Fruit fly (Drosophila melanogaster) whole organism, embryonic: ENCODE data around the gene udt.
A peak's percentile ranks its signal among the peaks of the same experiment; 100 is the strongest.

Experiments
- Atf-2 ChIP-seq: fragments of 200-800 bp; sonication (Bioruptor generic); optimal IDR thresholded peaks from 2 replicates; lab custom pipeline; 2016; ENCODE audit warnings: missing biosample characterization, missing genetic modification characterization
- B-H1 ChIP-seq: fragments of 200-800 bp; sonication (Bioruptor generic); IDR thresholded peaks from 3 replicates; pipeline ENCODE4 v1.3.6; 2022; ENCODE audit warnings: missing biosample characterization, missing genetic modification characterization
- CG10209 ChIP-seq: fragments of 200-800 bp; sonication (Bioruptor generic); optimal IDR thresholded peaks from 3 replicates; lab custom pipeline; 2017; ENCODE audit warnings: missing biosample characterization, mild to moderate bottlenecking, missing genetic modification characterization, missing genetic modification reagents
- CG10321 ChIP-seq: fragments of 200-800 bp; sonication (Bioruptor generic); IDR thresholded peaks from 2 replicates; pipeline ENCODE4 v1.3.6; 2022; ENCODE audit warnings: missing biosample characterization, missing genetic modification characterization
- CG12219 ChIP-seq: fragments of 200-800 bp; sonication (Bioruptor generic); optimal IDR thresholded peaks from 3 replicates; lab custom pipeline; 2018; ENCODE audit warnings: missing biosample characterization, mild to moderate bottlenecking, missing genetic modification characterization
- CG12769 ChIP-seq: fragments of 200-800 bp; sonication (Bioruptor generic); optimal IDR thresholded peaks from 2 replicates; lab custom pipeline; 2019; ENCODE audit warnings: missing biosample characterization, mild to moderate bottlenecking, missing genetic modification characterization, moderate library complexity
- CG14667 ChIP-seq: fragments of 200-800 bp; sonication (Bioruptor generic); IDR thresholded peaks from 2 replicates; pipeline ENCODE4 v1.3.6; 2022; ENCODE audit warnings: missing biosample characterization, missing genetic modification characterization
- CG16815 ChIP-seq: fragments of 200-800 bp; sonication (Bioruptor generic); optimal IDR thresholded peaks from 3 replicates; lab custom pipeline; 2017; ENCODE audit warnings: missing biosample characterization, mild to moderate bottlenecking, missing genetic modification characterization
- CG17359 ChIP-seq: fragments of 200-800 bp; sonication (Bioruptor generic); optimal IDR thresholded peaks from 3 replicates; lab custom pipeline; 2018; ENCODE audit warnings: missing biosample characterization, mild to moderate bottlenecking, missing genetic modification characterization, moderate library complexity
- CG17385 ChIP-seq: fragments of 200-800 bp; sonication (Bioruptor generic); optimal IDR thresholded peaks from 3 replicates; lab custom pipeline; 2018; ENCODE audit warnings: missing biosample characterization, mild to moderate bottlenecking, missing genetic modification characterization
- CG1832 ChIP-seq: fragments of 200-800 bp; sonication (Bioruptor generic); optimal IDR thresholded peaks from 2 replicates; lab custom pipeline; 2017; ENCODE audit warnings: missing biosample characterization, mild to moderate bottlenecking, missing genetic modification characterization, inconsistent platforms
- CG2120 ChIP-seq: fragments of 200-800 bp; sonication (Bioruptor generic); optimal IDR thresholded peaks from 3 replicates; lab custom pipeline; 2016; ENCODE audit warnings: missing biosample characterization, missing genetic modification characterization
- CG2202 ChIP-seq: fragments of 200-800 bp; sonication (Bioruptor generic); optimal IDR thresholded peaks from 2 replicates; lab custom pipeline; 2018; ENCODE audit warnings: missing biosample characterization, mild to moderate bottlenecking, missing genetic modification characterization
- CG2712 ChIP-seq: fragments of 200-800 bp; optimal IDR thresholded peaks from 3 replicates; lab custom pipeline; 2019; ENCODE audit warnings: missing biosample characterization, mild to moderate bottlenecking, missing genetic modification characterization, moderate library complexity
- CG2875 ChIP-seq: fragments of 200-800 bp; sonication (Bioruptor generic); optimal IDR thresholded peaks from 2 replicates; lab custom pipeline; 2017; ENCODE audit warnings: missing biosample characterization, mild to moderate bottlenecking, missing genetic modification characterization, missing genetic modification reagents
- CG30403 ChIP-seq: fragments of 200-800 bp; sonication (Bioruptor generic); optimal IDR thresholded peaks from 3 replicates; lab custom pipeline; 2016; ENCODE audit warnings: missing biosample characterization, missing genetic modification characterization
- CG31365 ChIP-seq: fragments of 200-800 bp; sonication (Bioruptor generic); optimal IDR thresholded peaks from 2 replicates; lab custom pipeline; 2018; ENCODE audit warnings: missing biosample characterization, mild to moderate bottlenecking, missing genetic modification characterization
- CG31441 ChIP-seq: fragments of 200-800 bp; sonication (Bioruptor generic); IDR thresholded peaks from 2 replicates; pipeline ENCODE4 v1.3.6; 2022; ENCODE audit warnings: missing biosample characterization, missing genetic modification characterization
- CG33557 ChIP-seq: fragments of 200-800 bp; sonication (Bioruptor generic); optimal IDR thresholded peaks from 2 replicates; lab custom pipeline; 2019; ENCODE audit warnings: missing biosample characterization, mild to moderate bottlenecking, missing genetic modification characterization, moderate library complexity
- CG4328 ChIP-seq: fragments of 200-800 bp; sonication (Bioruptor generic); optimal IDR thresholded peaks from 3 replicates; lab custom pipeline; 2017; ENCODE audit warnings: missing biosample characterization, missing genetic modification reagents, missing genetic modification characterization
- CG5953 ChIP-seq: fragments of 200-800 bp; sonication (Bioruptor generic); IDR thresholded peaks from 2 replicates; pipeline ENCODE4 v1.3.6; 2022; ENCODE audit warnings: missing biosample characterization, missing genetic modification characterization
- CG7372 ChIP-seq: fragments of 200-800 bp; sonication (Bioruptor generic); IDR thresholded peaks from 2 replicates; pipeline ENCODE4 v1.3.6; 2022; ENCODE audit warnings: missing biosample characterization, missing genetic modification characterization
- CG8359 ChIP-seq: fragments of 200-800 bp; sonication (Bioruptor generic); optimal IDR thresholded peaks from 2 replicates; lab custom pipeline; 2017; ENCODE audit warnings: missing biosample characterization, mild to moderate bottlenecking, missing genetic modification characterization, borderline replicate concordance
- Dfd ChIP-seq, 2 experiments: fragments of >200 bp; optimal IDR thresholded peaks; 2 replicates each; lab custom pipeline; 2017; ENCODE audit warnings: missing biosample characterization in 2 of 2, missing genetic modification characterization in 2 of 2
- Elba2 ChIP-seq: fragments of 200-800 bp; sonication (Bioruptor generic); optimal IDR thresholded peaks from 3 replicates; lab custom pipeline; 2016; ENCODE audit warnings: missing biosample characterization, missing genetic modification characterization
- Hsf ChIP-seq: fragments of 200-800 bp; sonication (Bioruptor generic); optimal IDR thresholded peaks from 3 replicates; lab custom pipeline; 2016; ENCODE audit warnings: missing biosample characterization, missing genetic modification characterization
- Mes4 ChIP-seq: fragments of 200-800 bp; sonication (Bioruptor generic); optimal IDR thresholded peaks from 2 replicates; lab custom pipeline; 2016; ENCODE audit warnings: missing biosample characterization, missing genetic modification characterization
- NK7.1 ChIP-seq: fragments of 200-800 bp; sonication (Bioruptor generic); optimal IDR thresholded peaks from 3 replicates; lab custom pipeline; 2016; ENCODE audit warnings: missing biosample characterization, missing genetic modification characterization
- NfI ChIP-seq: fragments of 200-800 bp; sonication (Bioruptor generic); optimal IDR thresholded peaks from 3 replicates; lab custom pipeline; 2018; ENCODE audit warnings: missing biosample characterization, mild to moderate bottlenecking, missing genetic modification characterization, moderate library complexity
- Optix ChIP-seq: fragments of 200-800 bp; sonication (Bioruptor generic); IDR thresholded peaks from 3 replicates; pipeline ENCODE4 v1.3.6; 2022; ENCODE audit warnings: missing biosample characterization, missing genetic modification characterization
- Pdp1 ChIP-seq, 2 experiments: fragments of 200-800 bp; sonication (Bioruptor generic); optimal IDR thresholded peaks; 3 replicates each; lab custom pipeline; 2016; ENCODE audit warnings: missing biosample characterization in 2 of 2, missing genetic modification characterization in 2 of 2, mild to moderate bottlenecking in 1 of 2, moderate library complexity in 1 of 2
- aop ChIP-seq: fragments of 200-800 bp; sonication (Bioruptor generic); IDR thresholded peaks from 2 replicates; pipeline ENCODE4 v1.3.6; 2022; ENCODE audit warnings: missing biosample characterization, missing genetic modification characterization
- bsh ChIP-seq, 2 experiments: fragments of 200-800 bp; sonication (Bioruptor generic); optimal IDR thresholded peaks; 2 replicates each; lab custom pipeline; 2017 to 2018; ENCODE audit warnings: mild to moderate bottlenecking in 2 of 2, missing biosample characterization in 2 of 2, missing genetic modification characterization in 2 of 2, moderate library complexity in 1 of 2
- caup ChIP-seq: fragments of 200-800 bp; sonication (Bioruptor generic); optimal IDR thresholded peaks from 3 replicates; lab custom pipeline; 2017; ENCODE audit warnings: missing biosample characterization, mild to moderate bottlenecking, missing genetic modification characterization, moderate library complexity; ENCODE audit not compliant: severe bottlenecking
- chinmo ChIP-seq: fragments of 200-800 bp; sonication (Bioruptor generic); IDR thresholded peaks from 4 replicates; pipeline ENCODE4 v1.3.6; 2022; ENCODE audit warnings: missing biosample characterization, missing genetic modification characterization; ENCODE audit not compliant: partially characterized antibody
- h ChIP-seq: fragments of >200 bp; optimal IDR thresholded peaks from 2 replicates; lab custom pipeline; 2017
- ind ChIP-seq: fragments of 200-800 bp; sonication (Bioruptor generic); optimal IDR thresholded peaks from 3 replicates; lab custom pipeline; 2016; ENCODE audit warnings: missing biosample characterization, missing genetic modification characterization
- inv ChIP-seq: fragments of 200-800 bp; sonication (Bioruptor generic); IDR thresholded peaks from 2 replicates; pipeline ENCODE4 v1.3.6; 2022; ENCODE audit warnings: missing biosample characterization, missing genetic modification characterization; ENCODE audit not compliant: partially characterized antibody
- ken ChIP-seq: fragments of 200-800 bp; sonication (Bioruptor generic); IDR thresholded peaks from 3 replicates; pipeline ENCODE4 v1.3.6; 2022; ENCODE audit warnings: missing biosample characterization, missing genetic modification characterization
- kni ChIP-seq: fragments of 200-800 bp; sonication (Bioruptor generic); optimal IDR thresholded peaks from 3 replicates; lab custom pipeline; 2017; ENCODE audit warnings: mild to moderate bottlenecking, missing biosample characterization, missing genetic modification reagents, missing genetic modification characterization
- lmd ChIP-seq: fragments of 200-800 bp; sonication (Bioruptor generic); IDR thresholded peaks from 2 replicates; pipeline ENCODE4 v1.3.6; 2022; ENCODE audit warnings: missing biosample characterization, missing genetic modification characterization
- pan ChIP-seq, 4 experiments: fragments of >200 bp in 3 of 4; fragments of 200-800 bp in 1 of 4; sonication (Bioruptor generic) in 1 of 4; optimal IDR thresholded peaks in 3 of 4; IDR thresholded peaks in 1 of 4; 2 replicates each; pipeline versions ENCODE4 v1.3.6 to Lab custom; 2017 to 2022; ENCODE audit warnings: missing biosample characterization in 2 of 4, missing genetic modification characterization in 2 of 4, mixed read lengths in 1 of 4
- peb ChIP-seq: fragments of 200-800 bp; sonication (Bioruptor generic); IDR thresholded peaks from 2 replicates; pipeline ENCODE4 v1.3.6; 2022; ENCODE audit warnings: missing biosample characterization, missing genetic modification characterization
- rib ChIP-seq: fragments of 200-800 bp; sonication (Bioruptor generic); IDR thresholded peaks from 2 replicates; pipeline ENCODE4 v1.3.6; 2022; ENCODE audit warnings: missing biosample characterization, missing genetic modification characterization
- sens-2 ChIP-seq: fragments of 200-800 bp; sonication (Bioruptor generic); IDR thresholded peaks from 2 replicates; pipeline ENCODE4 v1.3.6; 2022; ENCODE audit warnings: missing biosample characterization, missing genetic modification characterization
- tgo ChIP-seq: fragments of 200-800 bp; sonication (Bioruptor generic); IDR thresholded peaks from 3 replicates; pipeline ENCODE4 v1.3.6; 2022; ENCODE audit warnings: missing biosample characterization, missing genetic modification characterization
- tup ChIP-seq: fragments of 200-800 bp; sonication (Bioruptor generic); optimal IDR thresholded peaks from 2 replicates; lab custom pipeline; 2016; ENCODE audit warnings: missing biosample characterization, mild to moderate bottlenecking, missing genetic modification characterization, moderate library complexity
- unpg ChIP-seq: fragments of 200-800 bp; sonication (Bioruptor generic); optimal IDR thresholded peaks from 3 replicates; lab custom pipeline; 2018; ENCODE audit warnings: missing biosample characterization, mild to moderate bottlenecking, missing genetic modification characterization, moderate library complexity

Gene udt

dm6 chr3R:23734573-23735404 is 28.3 kb downstream of the udt start (continued):
- TF ChIP-seq bsh (GFP tag; optimal IDR thresholded peaks at IDR 0.05; lab: Kevin White, UChicago) (peak in 1 of 2 experiments; percentile 7), Optix (GFP tag; lab: Robert Waterston, UW) (0 out of 3 replicates have a peak, but pooled peaks have one; percentile 11), Atf-2 (no peak), CG17385 (GFP tag; lab: Kevin White, UChicago) (no peak), CG17359 (peak; percentile 7), CG12219 (GFP tag; lab: Kevin White, UChicago) (no peak), unpg (peak; percentile 23), CG5953 (GFP tag; lab: Robert Waterston, UW) (0 out of 2 replicates have a peak, but pooled peaks have one; percentile 35), Mes4 (GFP tag; lab: Kevin White, UChicago) (no peak), Hsf (peak; percentile 24), sens-2 (no peak), CG31441 (GFP tag; lab: Robert Waterston, UW) (0 out of 2 replicates have a peak, but pooled peaks have one; percentile 24), CG30403 (GFP tag; lab: Kevin White, UChicago) (peak; percentile 15)

- TF ChIP-seq lmd (no peak), aop (GFP tag; lab: Robert Waterston, UW) (no peak), CG4328 (no peak), CG14667 (no peak), NK7.1 (GFP tag; lab: Kevin White, UChicago) (no peak), NfI (GFP tag; lab: Kevin White, UChicago) (no peak), CG10209 (no peak), CG2875 (GFP tag; lab: Kevin White, UChicago) (no peak), B-H1 (GFP tag; lab: Robert Waterston, UW) (no peak), CG5953 (GFP tag; lab: Robert Waterston, UW) (no peak), kni (GFP tag; lab: Kevin White, UChicago) (no peak), CG2120 (GFP tag; lab: Kevin White, UChicago) (no peak), CG31365 (tag; lab: Kevin White, UChicago) (no peak), CG7372 (GFP tag; lab: Robert Waterston, UW) (no peak), Pdp1 (GFP tag; optimal IDR thresholded peaks at IDR 0.05; lab: Kevin White, UChicago) (peak in 1 of 2 experiments; percentile 91), caup (no peak), ind (GFP tag; lab: Kevin White, UChicago) (no peak), pan (optimal IDR thresholded peaks at IDR 0.05; lab: Kevin White, UChicago) (no peak), pan (GFP tag; optimal IDR thresholded peaks at IDR 0.05 in 1 of 2, IDR thresholded peaks at IDR 0.05 in 1 of 2) (no peak), tup (GFP tag; lab: Kevin White, UChicago) (no peak), tgo (GFP tag; lab: Robert Waterston, UW) (no peak), CG16815 (GFP tag; lab: Kevin White, UChicago) (no peak), inv (no peak), chinmo (GFP tag; lab: Robert Waterston, UW) (no peak), ken (GFP tag; lab: Robert Waterston, UW) (no peak), CG8359 (GFP tag; lab: Kevin White, UChicago) (peak; percentile 16), CG2202 (tag; lab: Kevin White, UChicago) (no peak), rib (no peak), CG33557 (GFP tag; lab: Kevin White, UChicago) (no peak), CG1832 (GFP tag; lab: Kevin White, UChicago) (no peak), CG12769 (tag; lab: Kevin White, UChicago) (peak; percentile 24), h (lab: Kevin White, UChicago) (no peak), CG10321 (no peak), CG2712 (no peak), Dfd (GFP tag; optimal IDR thresholded peaks at IDR 0.05; lab: Kevin White, UChicago) (no peak), Elba2 (GFP tag; lab: Kevin White, UChicago) (peak; percentile 51), peb (GFP tag; lab: Robert Waterston, UW) (no peak)
Measured at dm6 chr3R:23733771-23734170, 29.3 kb downstream of the udt start.
